Fruit fly (Drosophila melanogaster) whole organism, embryonic: ENCODE data around the gene cv-c.

ENCODE experiments used
- Asciz ChIP-seq: fragments of 200-800 bp; sonication (Bioruptor generic); optimal IDR thresholded peaks from 2 replicates; lab custom pipeline; 2017; ENCODE audit warnings: missing biosample characterization, mild to moderate bottlenecking, missing genetic modification characterization, missing genetic modification reagents
- Atf3 ChIP-seq: fragments of 200-800 bp; sonication (Bioruptor generic); optimal IDR thresholded peaks from 3 replicates; lab custom pipeline; 2016; ENCODE audit warnings: missing biosample characterization, missing genetic modification characterization
- Atf6 ChIP-seq: fragments of 200-800 bp; sonication (Bioruptor generic); IDR thresholded peaks from 2 replicates; pipeline ENCODE4 v1.3.6; 2022; ENCODE audit warnings: missing biosample characterization, missing genetic modification characterization
- BEAF-32 ChIP-seq: fragments of 200-800 bp; sonication (Bioruptor generic); optimal IDR thresholded peaks from 3 replicates; lab custom pipeline; 2017; ENCODE audit warnings: missing biosample characterization, missing genetic modification characterization, mild to moderate bottlenecking, moderate library complexity, missing genetic modification reagents
- CG1024 ChIP-seq: fragments of 200-800 bp; sonication (Bioruptor generic); IDR thresholded peaks from 2 replicates; pipeline ENCODE4 v1.3.6; 2022; ENCODE audit warnings: missing biosample characterization, missing genetic modification characterization
- CG10431 ChIP-seq: fragments of 200-800 bp; sonication (Bioruptor generic); optimal IDR thresholded peaks from 3 replicates; lab custom pipeline; 2018; ENCODE audit warnings: missing biosample characterization, mild to moderate bottlenecking, missing genetic modification characterization
- CG11085 ChIP-seq: fragments of 200-800 bp; sonication (Bioruptor generic); IDR thresholded peaks from 2 replicates; pipeline ENCODE4 v1.3.6; 2022; ENCODE audit warnings: missing biosample characterization, missing genetic modification characterization
- CG12071 ChIP-seq: fragments of 200-800 bp; sonication (Bioruptor generic); optimal IDR thresholded peaks from 3 replicates; lab custom pipeline; 2018; ENCODE audit warnings: missing biosample characterization, mild to moderate bottlenecking, missing genetic modification characterization
- CG12391 ChIP-seq: fragments of 200-800 bp; sonication (Bioruptor generic); optimal IDR thresholded peaks from 3 replicates; lab custom pipeline; 2018; ENCODE audit warnings: missing biosample characterization, mild to moderate bottlenecking, missing genetic modification characterization, moderate library complexity
- CG17328 ChIP-seq: fragments of 200-800 bp; sonication (Bioruptor generic); IDR thresholded peaks from 2 replicates; pipeline ENCODE4 v1.3.6; 2022; ENCODE audit warnings: missing biosample characterization, missing genetic modification characterization
- CG17359 ChIP-seq: fragments of 200-800 bp; sonication (Bioruptor generic); optimal IDR thresholded peaks from 3 replicates; lab custom pipeline; 2018; ENCODE audit warnings: missing biosample characterization, mild to moderate bottlenecking, missing genetic modification characterization, moderate library complexity
- CG17912 ChIP-seq: fragments of 200-800 bp; sonication (Bioruptor generic); optimal IDR thresholded peaks from 2 replicates; lab custom pipeline; 2018; ENCODE audit warnings: missing biosample characterization, mild to moderate bottlenecking, missing genetic modification characterization
- CG18619 ChIP-seq: fragments of 200-800 bp; sonication (Bioruptor generic); optimal IDR thresholded peaks from 3 replicates; lab custom pipeline; 2017; ENCODE audit warnings: missing biosample characterization, mild to moderate bottlenecking, missing genetic modification characterization
- CG2712 ChIP-seq: fragments of 200-800 bp; optimal IDR thresholded peaks from 3 replicates; lab custom pipeline; 2019; ENCODE audit warnings: missing biosample characterization, mild to moderate bottlenecking, missing genetic modification characterization, moderate library complexity
- CG31441 ChIP-seq: fragments of 200-800 bp; sonication (Bioruptor generic); IDR thresholded peaks from 2 replicates; pipeline ENCODE4 v1.3.6; 2022; ENCODE audit warnings: missing biosample characterization, missing genetic modification characterization
- CG3163 ChIP-seq: fragments of 200-800 bp; sonication (Bioruptor generic); optimal IDR thresholded peaks from 3 replicates; lab custom pipeline; 2016; ENCODE audit warnings: missing biosample characterization, missing genetic modification characterization
- CG4820 ChIP-seq: fragments of 200-800 bp; sonication (Bioruptor generic); optimal IDR thresholded peaks from 3 replicates; lab custom pipeline; 2016; ENCODE audit warnings: missing biosample characterization, missing genetic modification characterization
- CG4854 ChIP-seq: fragments of 200-800 bp; sonication (Bioruptor generic); optimal IDR thresholded peaks from 2 replicates; lab custom pipeline; 2016; ENCODE audit warnings: missing biosample characterization, missing genetic modification characterization, inconsistent platforms
- CG5180 ChIP-seq: fragments of 200-800 bp; sonication (Bioruptor generic); optimal IDR thresholded peaks from 3 replicates; lab custom pipeline; 2017; ENCODE audit warnings: missing biosample characterization, missing genetic modification characterization, mild to moderate bottlenecking, moderate library complexity, missing genetic modification reagents
- CG8089 ChIP-seq: fragments of 200-800 bp; sonication (Bioruptor generic); optimal IDR thresholded peaks from 3 replicates; lab custom pipeline; 2016; ENCODE audit warnings: missing biosample characterization, missing genetic modification characterization
- CG9876 ChIP-seq: fragments of 200-800 bp; sonication (Bioruptor generic); optimal IDR thresholded peaks from 2 replicates; lab custom pipeline; 2016; ENCODE audit warnings: missing biosample characterization, missing genetic modification characterization
- D ChIP-seq, 2 experiments: fragments of 200-800 bp in 1 of 2; fragments of >200 bp in 1 of 2; sonication (Bioruptor generic) in 1 of 2; optimal IDR thresholded peaks; 2 replicates in 1 of 2; 3 replicates in 1 of 2; lab custom pipeline; 2017; ENCODE audit warnings: mild to moderate bottlenecking in 1 of 2, missing biosample characterization in 1 of 2, missing genetic modification characterization in 1 of 2, missing genetic modification reagents in 1 of 2
- Ets65A ChIP-seq: fragments of 200-800 bp; sonication (Bioruptor generic); peaks from one replicate; lab custom pipeline; 2016; ENCODE audit warnings: missing biosample characterization, missing genetic modification characterization
- HHEX ChIP-seq: fragments of 200-800 bp; sonication (Bioruptor generic); optimal IDR thresholded peaks from 3 replicates; lab custom pipeline; 2017; ENCODE audit warnings: missing biosample characterization, mild to moderate bottlenecking, missing genetic modification characterization, missing genetic modification reagents
- HmgZ ChIP-seq: fragments of 200-800 bp; sonication (Bioruptor generic); optimal IDR thresholded peaks from 2 replicates; lab custom pipeline; 2018; ENCODE audit warnings: missing biosample characterization, mild to moderate bottlenecking, missing genetic modification characterization
- Hr51 ChIP-seq, 2 experiments: fragments of 200-800 bp; sonication (Bioruptor generic); optimal IDR thresholded peaks; 2 replicates in 1 of 2; 3 replicates in 1 of 2; lab custom pipeline; 2016 to 2018; ENCODE audit warnings: missing biosample characterization in 2 of 2, missing genetic modification characterization in 2 of 2, mild to moderate bottlenecking in 1 of 2, moderate library complexity in 1 of 2
- Jarid2 ChIP-seq: fragments of 200-800 bp; sonication (Bioruptor generic); optimal IDR thresholded peaks from 3 replicates; lab custom pipeline; 2017; ENCODE audit warnings: mild to moderate bottlenecking, missing biosample characterization, missing genetic modification reagents, missing genetic modification characterization
- MESR4 ChIP-seq: fragments of 200-800 bp; sonication (Bioruptor generic); optimal IDR thresholded peaks from 2 replicates; lab custom pipeline; 2018; ENCODE audit warnings: missing biosample characterization, mild to moderate bottlenecking, missing genetic modification characterization, moderate library complexity
- Opbp ChIP-seq: fragments of 200-800 bp; sonication (Bioruptor generic); IDR thresholded peaks from 3 replicates; pipeline ENCODE4 v1.3.6; 2022; ENCODE audit warnings: missing biosample characterization, missing genetic modification characterization; ENCODE audit not compliant: partially characterized antibody
- PHDP ChIP-seq: fragments of 200-800 bp; sonication (Bioruptor generic); optimal IDR thresholded peaks from 3 replicates; lab custom pipeline; 2018; ENCODE audit warnings: missing biosample characterization, mild to moderate bottlenecking, missing genetic modification characterization, moderate library complexity
- ato ChIP-seq: fragments of 200-800 bp; sonication (Bioruptor generic); IDR thresholded peaks from 2 replicates; pipeline ENCODE4 v1.3.6; 2022; ENCODE audit warnings: missing biosample characterization, missing genetic modification characterization; ENCODE audit not compliant: partially characterized antibody
- dmrt11E ChIP-seq: fragments of 200-800 bp; sonication (Bioruptor generic); optimal IDR thresholded peaks from 3 replicates; lab custom pipeline; 2018; ENCODE audit warnings: missing biosample characterization, mild to moderate bottlenecking, missing genetic modification characterization, moderate library complexity
- gsb ChIP-seq: fragments of 200-800 bp; sonication (Bioruptor generic); IDR thresholded peaks from 2 replicates; pipeline ENCODE4 v1.3.6; 2022; ENCODE audit warnings: missing biosample characterization, missing genetic modification characterization
- hb ChIP-seq: fragments of 200-800 bp; sonication (Bioruptor generic); IDR thresholded peaks from 3 replicates; pipeline ENCODE4 v1.3.6; 2022; ENCODE audit warnings: missing biosample characterization, missing genetic modification characterization; ENCODE audit not compliant: partially characterized antibody
- hbn ChIP-seq: fragments of 200-800 bp; sonication (Bioruptor generic); IDR thresholded peaks from 2 replicates; pipeline ENCODE4 v1.3.6; 2022; ENCODE audit warnings: missing biosample characterization, missing genetic modification characterization; ENCODE audit not compliant: partially characterized antibody
- ind ChIP-seq: fragments of 200-800 bp; sonication (Bioruptor generic); optimal IDR thresholded peaks from 3 replicates; lab custom pipeline; 2016; ENCODE audit warnings: missing biosample characterization, missing genetic modification characterization
- inv ChIP-seq: fragments of 200-800 bp; sonication (Bioruptor generic); IDR thresholded peaks from 2 replicates; pipeline ENCODE4 v1.3.6; 2022; ENCODE audit warnings: missing biosample characterization, missing genetic modification characterization; ENCODE audit not compliant: partially characterized antibody
- maf-S ChIP-seq: fragments of 200-800 bp; sonication (Bioruptor generic); optimal IDR thresholded peaks from 2 replicates; lab custom pipeline; 2016; ENCODE audit warnings: missing biosample characterization, missing genetic modification characterization
- nerfin-1 ChIP-seq: fragments of 200-800 bp; sonication (Bioruptor generic); optimal IDR thresholded peaks from 3 replicates; lab custom pipeline; 2019; ENCODE audit warnings: missing biosample characterization, mild to moderate bottlenecking, missing genetic modification characterization, moderate library complexity
- nmo ChIP-seq: fragments of 200-800 bp; sonication (Bioruptor generic); optimal IDR thresholded peaks from 2 replicates; lab custom pipeline; 2018; ENCODE audit warnings: missing biosample characterization, mild to moderate bottlenecking, missing genetic modification characterization, moderate library complexity
- nom ChIP-seq: fragments of 200-800 bp; sonication (Bioruptor generic); optimal IDR thresholded peaks from 2 replicates; lab custom pipeline; 2017; ENCODE audit warnings: missing biosample characterization, missing genetic modification characterization, mild to moderate bottlenecking, moderate library complexity, missing genetic modification reagents
- pfk ChIP-seq: fragments of 200-800 bp; sonication (Bioruptor generic); optimal IDR thresholded peaks from 2 replicates; lab custom pipeline; 2018; ENCODE audit warnings: missing biosample characterization, mild to moderate bottlenecking, missing genetic modification characterization, moderate library complexity
- ranshi ChIP-seq: fragments of 200-800 bp; sonication (Bioruptor generic); IDR thresholded peaks from 2 replicates; pipeline ENCODE4 v1.3.6; 2022; ENCODE audit warnings: missing biosample characterization, missing genetic modification characterization
- row ChIP-seq: fragments of 200-800 bp; sonication (Bioruptor generic); IDR thresholded peaks from 3 replicates; pipeline ENCODE4 v1.3.6; 2022; ENCODE audit warnings: missing biosample characterization, missing genetic modification characterization
- salm ChIP-seq: fragments of 200-800 bp; sonication (Bioruptor generic); optimal IDR thresholded peaks from 2 replicates; lab custom pipeline; 2018; ENCODE audit warnings: missing biosample characterization, mild to moderate bottlenecking, missing genetic modification characterization
- schlank ChIP-seq: fragments of 200-800 bp; sonication (Bioruptor generic); optimal IDR thresholded peaks from 2 replicates; lab custom pipeline; 2018; ENCODE audit warnings: missing biosample characterization, mild to moderate bottlenecking, missing genetic modification characterization
- sens ChIP-seq: fragments of 200-800 bp; sonication (Bioruptor generic); peaks from one replicate; lab custom pipeline; 2016; ENCODE audit warnings: missing biosample characterization, missing genetic modification characterization
- slp2 ChIP-seq: fragments of 200-800 bp; sonication (Bioruptor generic); optimal IDR thresholded peaks from 2 replicates; lab custom pipeline; 2016; ENCODE audit warnings: missing biosample characterization, missing genetic modification characterization
- sqz ChIP-seq: fragments of 200-800 bp; sonication (Bioruptor generic); optimal IDR thresholded peaks from 3 replicates; lab custom pipeline; 2018; ENCODE audit warnings: missing biosample characterization, mild to moderate bottlenecking, missing genetic modification characterization

Gene cv-c

DNA sequence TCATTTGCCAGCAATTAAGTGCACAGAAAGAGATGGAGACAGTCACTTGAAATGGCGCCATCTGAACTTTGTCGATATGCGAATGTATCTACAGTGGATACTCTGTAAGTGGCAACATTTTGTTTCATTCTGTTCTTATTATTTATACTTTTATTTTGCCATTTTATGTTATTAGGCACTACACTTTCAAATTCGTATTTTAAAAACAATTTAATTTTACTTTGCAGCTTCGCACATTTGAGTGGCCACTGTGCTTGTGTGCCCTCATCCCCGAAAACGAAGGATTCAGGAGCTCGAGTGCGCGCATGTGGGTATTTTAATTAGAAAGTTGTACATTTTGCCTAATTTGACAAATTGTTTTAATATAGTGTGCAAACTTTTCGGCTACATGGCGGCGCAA is 124.1 kb downstream of the cv-c start (continued):
- TF ChIP-seq PHDP = peak; percentile 38
- peak; percentile 6 for TF ChIP-seq Asciz (GFP tag; lab: Kevin White, UChicago)
- no peak for TF ChIP-seq CG10431 (GFP tag; lab: Kevin White, UChicago)
- no peak for TF ChIP-seq hb (GFP tag; lab: Robert Waterston, UW)
- TF ChIP-seq Ets65A (GFP tag; lab: Kevin White, UChicago) = peak; percentile 82
- TF ChIP-seq nom (GFP tag; lab: Kevin White, UChicago) = peak; percentile 48
- no peak for TF ChIP-seq pfk
- peak; percentile 6 for TF ChIP-seq nerfin-1 (tag; lab: Kevin White, UChicago)
- TF ChIP-seq CG5180 (GFP tag; lab: Kevin White, UChicago) = no peak
- TF ChIP-seq CG4820 = peak; percentile 23
- TF ChIP-seq inv (GFP tag; lab: Robert Waterston, UW) = no peak
- TF ChIP-seq HHEX = peak; percentile 10
- no peak for TF ChIP-seq maf-S (GFP tag; lab: Kevin White, UChicago)
- TF ChIP-seq gsb (GFP tag; lab: Robert Waterston, UW) = no peak
- TF ChIP-seq sqz = no peak
- TF ChIP-seq hbn (GFP tag; lab: Robert Waterston, UW) = no peak
- no peak for TF ChIP-seq CG8089 (GFP tag; lab: Kevin White, UChicago)
- peak; percentile 77 for TF ChIP-seq sens (GFP tag; lab: Kevin White, UChicago)
- TF ChIP-seq dmrt11E = peak; percentile 49
- no peak for TF ChIP-seq schlank (tag; lab: Kevin White, UChicago)
- no peak for TF ChIP-seq Jarid2 (GFP tag; lab: Kevin White, UChicago)
- TF ChIP-seq Atf6 = peak; percentile 11; the same call in 1 of the 2 replicates
- TF ChIP-seq ind = peak; percentile 36
- no peak for TF ChIP-seq Atf3 (GFP tag; lab: Kevin White, UChicago)
- peak; percentile 51 for TF ChIP-seq CG17359 (tag; lab: Kevin White, UChicago)
- no peak for TF ChIP-seq Opbp (GFP tag; lab: Robert Waterston, UW)
- TF ChIP-seq nmo (GFP tag; lab: Kevin White, UChicago) = peak; percentile 37
- TF ChIP-seq row (GFP tag; lab: Robert Waterston, UW) = peak; percentile 69
- TF ChIP-seq ato (GFP tag; lab: Robert Waterston, UW) = no peak
- no peak for TF ChIP-seq CG12071 (GFP tag; lab: Kevin White, UChicago)
- TF ChIP-seq CG3163 = no peak
- TF ChIP-seq CG17328 (GFP tag; lab: Robert Waterston, UW) = peak; percentile 57
- TF ChIP-seq CG18619 (GFP tag; lab: Kevin White, UChicago) = no peak
- TF ChIP-seq CG9876 (GFP tag; lab: Kevin White, UChicago) = no peak
- TF ChIP-seq CG4854 (GFP tag; lab: Kevin White, UChicago) = no peak
- TF ChIP-seq MESR4 (GFP tag; lab: Kevin White, UChicago) = no peak
- TF ChIP-seq salm (tag; lab: Kevin White, UChicago) = no peak
- peak; percentile 58; the same call in 1 of the 2 replicates for TF ChIP-seq ranshi (GFP tag; lab: Robert Waterston, UW)
- peak; percentile 59 for TF ChIP-seq CG2712 (tag; lab: Kevin White, UChicago)
- peak; percentile 33 for TF ChIP-seq CG12391
- TF ChIP-seq Hr51 (GFP tag; optimal IDR thresholded peaks at IDR 0.05; lab: Kevin White, UChicago) = peak in 1 of 2 experiments; percentile 43
- TF ChIP-seq HmgZ = peak; percentile 13
- no peak for TF ChIP-seq CG17912 (GFP tag; lab: Kevin White, UChicago)
- peak; percentile 61 for TF ChIP-seq CG1024
- TF ChIP-seq slp2 = no peak
- TF ChIP-seq CG11085 (GFP tag; lab: Robert Waterston, UW) = no peak
- peak; percentile 40; the same call in 1 of the 2 replicates for TF ChIP-seq CG31441 (GFP tag; lab: Robert Waterston, UW)
- TF ChIP-seq BEAF-32 (GFP tag; lab: Kevin White, UChicago) = no peak
- TF ChIP-seq D (optimal IDR thresholded peaks at IDR 0.05; lab: Kevin White, UChicago) = no peak
- TF ChIP-seq D (GFP tag; optimal IDR thresholded peaks at IDR 0.05; lab: Kevin White, UChicago) = peak; percentile 13
